Worm (Caenorhabditis elegans): Measurements from ENCODE around the gene msp-55.

msp-55 gene

DNA sequence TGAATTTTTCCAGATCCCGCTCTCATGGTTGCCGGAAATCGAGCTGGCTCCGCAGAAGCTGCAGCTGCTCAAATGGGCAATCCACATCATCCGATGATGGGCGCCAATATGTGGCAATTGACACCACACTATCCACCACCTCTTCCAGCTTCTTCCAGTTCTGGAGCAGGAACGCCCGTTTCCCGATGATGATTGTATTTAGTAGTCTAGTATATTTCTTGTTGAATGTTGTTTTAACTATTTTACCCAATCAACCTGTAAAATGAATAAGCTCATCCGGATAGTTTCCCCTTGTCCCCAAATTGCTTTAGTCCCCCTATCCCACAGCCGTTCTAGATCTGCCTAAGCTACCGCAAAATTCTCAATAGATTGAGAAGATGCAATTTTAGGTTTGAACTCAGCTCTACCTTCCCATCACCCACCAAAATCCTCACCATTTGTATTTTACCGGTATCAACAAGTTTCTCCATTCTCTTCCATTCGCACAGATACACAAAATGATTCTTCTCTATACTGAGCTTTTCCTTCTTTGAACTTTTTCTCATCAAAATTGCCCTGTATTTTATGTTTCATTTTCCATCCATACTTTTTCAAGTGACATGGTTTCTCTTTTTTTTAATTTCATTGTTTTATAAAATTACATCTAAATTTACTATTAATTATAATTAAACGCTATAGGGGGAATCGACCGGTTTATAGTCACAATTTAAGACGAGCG is 30.6 kb upstream of the msp-55 start (continued):
- TF ChIP-seq egl-44 (GFP tag; IDR thresholded peaks at IDR 0.05) (no peak), mcd-1 (GFP tag; IDR thresholded peaks at IDR 0.05) (no peak), nfya-1 (tag; optimal IDR thresholded peaks at IDR 0.05; ENCODE audit: borderline replicate concordance, insufficient read depth) (no peak), ceh-58 (GFP tag; IDR thresholded peaks at IDR 0.05) (no peak), hsf-1 (GFP tag; IDR thresholded peaks at IDR 0.05) (no peak), F57A8.1 (GFP tag; optimal IDR thresholded peaks at IDR 0.05) (no peak), atf-7 (tag; optimal IDR thresholded peaks at IDR 0.05) (no peak)

DNA sequence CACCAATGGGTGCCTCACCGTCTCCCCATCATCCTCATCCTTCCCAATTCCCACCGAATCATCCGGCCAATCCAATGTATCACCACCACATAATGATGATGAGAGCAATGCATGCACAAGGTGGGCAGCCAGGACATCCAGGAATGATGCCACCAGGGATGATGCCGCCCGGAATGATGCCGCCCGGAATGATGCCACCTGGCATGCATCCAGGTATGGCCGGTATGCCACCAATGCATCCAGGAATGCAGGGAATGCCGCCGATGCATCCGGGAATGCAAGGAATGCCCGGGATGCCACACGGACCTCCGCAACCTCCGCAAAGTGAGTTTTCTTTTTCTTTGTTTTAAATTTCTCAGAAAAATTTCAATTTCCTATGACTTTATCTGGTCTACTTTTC is 30.0 kb upstream of the msp-55 start:
- TF ChIP-seq zfh-2 (GFP tag; conservative IDR thresholded peaks at IDR 0.05) (peak; percentile 74), sea-2 (GFP tag; IDR thresholded peaks at IDR 0.05) (no peak), ceh-100 (GFP tag; IDR thresholded peaks at IDR 0.05) (no peak)

ce11 chrIV:5083832-5084231 is 28.0 kb upstream of the msp-55 start:
- TF ChIP-seq attf-5 (GFP tag; optimal IDR thresholded peaks at IDR 0.05), result no peak
- peak; percentile 18 for TF ChIP-seq snpc-4 (GFP tag; optimal IDR thresholded peaks at IDR 0.05)
- TF ChIP-seq snpc-4 (tag; optimal IDR thresholded peaks at IDR 0.05), result peak in 3 of 4 experiments; percentile 32 to 78 (median 62)
- 0 out of 2 replicates have a peak, but pooled peaks have one; percentile 9 for TF ChIP-seq D2030.7 (GFP tag; IDR thresholded peaks at IDR 0.05)
- TF ChIP-seq ceh-100 (GFP tag; IDR thresholded peaks at IDR 0.05), result peak; percentile 75
- peak; percentile 5 for TF ChIP-seq efl-1 (GFP tag; optimal IDR thresholded peaks at IDR 0.05)
- no peak for TF ChIP-seq F57A8.1 (GFP tag; optimal IDR thresholded peaks at IDR 0.05)
- no peak for TF ChIP-seq pha-4 (tag; optimal IDR thresholded peaks at IDR 0.05)
- peak; percentile 30; the same call in 1 of the 2 replicates for TF ChIP-seq mcd-1 (GFP tag; IDR thresholded peaks at IDR 0.05)

DNA sequence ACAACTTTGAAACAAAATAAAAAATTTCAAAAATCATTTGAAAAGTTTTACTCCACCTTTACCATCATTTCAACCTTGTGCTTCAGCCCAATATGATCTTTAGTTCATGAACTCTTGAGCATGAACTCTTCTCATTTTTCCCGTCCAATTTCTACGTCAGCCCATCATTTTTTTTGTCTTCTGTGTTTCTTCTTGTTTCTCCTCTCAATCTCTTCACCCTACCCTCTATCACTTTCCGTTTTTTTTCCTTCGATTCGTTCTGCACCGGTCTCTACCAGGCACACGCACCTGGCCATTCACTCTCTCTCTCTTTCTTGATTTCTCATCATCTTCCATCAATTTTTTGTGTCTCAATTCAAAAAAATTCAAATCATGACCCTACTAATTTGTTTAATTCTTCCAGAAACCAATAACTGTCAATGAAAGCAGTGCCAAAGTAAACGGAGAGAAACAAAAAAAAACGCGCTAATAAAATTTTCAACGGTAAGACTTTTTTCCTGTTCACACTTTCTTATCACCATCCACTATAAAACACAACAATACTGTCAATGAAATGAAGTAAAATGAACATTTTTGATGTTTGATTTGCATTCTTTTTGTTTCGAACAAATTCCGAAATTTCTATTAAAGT is 27.2 kb upstream of the msp-55 start, which contains the start of gene pygo-1:
Gene pygo-1, plus strand, starts transcription at position 404 of the 631 bp plus-strand sequence.
- TF ChIP-seq cebp-1 (GFP tag; IDR thresholded peaks at IDR 0.05) (no peak), cebp-1 (tag; optimal IDR thresholded peaks at IDR 0.05) (peak; percentile 43), C06A6.2 (GFP tag; conservative IDR thresholded peaks at IDR 0.05) (no peak), K11D2.4 (GFP tag; IDR thresholded peaks at IDR 0.05) (no peak), lin-26 (GFP tag; IDR thresholded peaks at IDR 0.05) (no peak), gei-17 (GFP tag; optimal IDR thresholded peaks at IDR 0.05) (peak; percentile 14), snpc-1.1 (tag; optimal IDR thresholded peaks at IDR 0.05; ENCODE audit: insufficient read depth) (no peak), nhr-80 (tag; optimal IDR thresholded peaks at IDR 0.05) (peak; percentile 83), athp-1 (tag; optimal IDR thresholded peaks at IDR 0.05) (no peak), B0336.3 (GFP tag; IDR thresholded peaks at IDR 0.05) (peak; percentile 28; the same call in 1 of the 2 replicates), ccch-3 (GFP tag; optimal IDR thresholded peaks at IDR 0.05) (no peak), ama-1 (optimal IDR thresholded peaks at IDR 0.05) (no peak), ama-1 (GFP tag; optimal IDR thresholded peaks at IDR 0.05) (no peak), F23B12.7 (tag; optimal IDR thresholded peaks at IDR 0.05; ENCODE audit: insufficient read depth) (peak; percentile 9), lin-35 (GFP tag; optimal IDR thresholded peaks at IDR 0.05) (peak in 1 of 3 experiments; percentile 16), hmg-20 (GFP tag; IDR thresholded peaks at IDR 0.05) (no peak), ztf-6 (GFP tag; IDR thresholded peaks at IDR 0.05) (no peak), die-1 (tag; optimal IDR thresholded peaks at IDR 0.05) (no peak), unc-62 (GFP tag; optimal IDR thresholded peaks at IDR 0.05) (peak; percentile 80)

Data from whole organism, young adult.